Worm (Caenorhabditis elegans) whole organism, L4/young adult: ENCODE data around the gene F49F1.10.

Source experiments
- W03F9.2 ChIP-seq: fragments of 150-350 bp; optimal IDR thresholded peaks from 2 replicates; lab custom pipeline; 2014; ENCODE audit warnings: missing biosample characterization, missing genetic modification characterization
- dao-5 ChIP-seq: sonication (generic microtip); optimal IDR thresholded peaks from 2 replicates; lab custom pipeline; 2016; ENCODE audit warnings: missing genotype, missing genetic modification characterization, moderate library complexity, missing compliant biosample characterization
- him-1 ChIP-seq: sonication (generic microtip); optimal IDR thresholded peaks from 2 replicates; lab custom pipeline; 2016; ENCODE audit warnings: missing genotype, missing genetic modification reagents, missing genetic modification characterization, missing compliant biosample characterization

- TF ChIP-seq him-1 (no peak), dao-5 (tag; lab: Kevin White, UChicago) (no peak), W03F9.2 (tag; lab: Kevin White, UChicago) (no peak)
These were observed 34.9 kb upstream of the F49F1.10 start, which contains the start of gene rnp-3 for ce11 chrIV:4173789-4174188.
